Fruit fly (Drosophila melanogaster): Measurements from ENCODE around the gene aop.

DNA sequence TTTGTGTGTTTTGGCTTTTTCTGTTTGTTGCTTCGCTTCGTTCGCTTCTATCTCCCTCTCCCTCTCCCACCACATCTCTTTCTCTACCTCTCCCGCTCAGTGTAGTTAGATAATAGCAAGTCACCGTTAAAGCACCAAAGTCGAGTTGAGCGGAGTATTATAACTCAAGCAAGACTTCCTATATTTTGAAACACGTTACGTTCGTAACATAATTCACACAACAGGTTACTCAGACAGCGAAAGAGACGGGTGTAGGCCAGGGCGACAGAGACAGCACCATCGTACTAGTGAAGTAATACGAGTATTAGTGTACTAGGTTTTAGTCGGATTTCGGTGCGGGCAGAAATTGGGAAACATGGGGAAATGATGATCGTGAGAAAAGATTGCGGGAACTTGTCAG lies 5.0 kb downstream of the aop start:
- no peak for TF ChIP-seq EcR (GFP tag; optimal IDR thresholded peaks at IDR 0.05)
- no peak for TF ChIP-seq CG8478 (optimal IDR thresholded peaks at IDR 0.05)
- no peak for TF ChIP-seq usp (GFP tag; optimal IDR thresholded peaks at IDR 0.05)
- TF ChIP-seq psq (optimal IDR thresholded peaks at IDR 0.05), result no peak
- TF ChIP-seq pan (optimal IDR thresholded peaks at IDR 0.05), result no peak
- no peak for TF ChIP-seq Dll (optimal IDR thresholded peaks at IDR 0.05)

Data from whole organism.